Worm (Caenorhabditis elegans): Measurements from ENCODE around the gene rpt-6.
A peak's percentile ranks its signal among the peaks of the same experiment; 100 is the strongest.

- TF ChIP-seq flt-1 (GFP tag; IDR thresholded peaks at IDR 0.05) (no peak), hmbx-1 (tag; optimal IDR thresholded peaks at IDR 0.05) (no peak), tbx-11 (GFP tag; IDR thresholded peaks at IDR 0.05) (no peak), hmg-4 (GFP tag; optimal IDR thresholded peaks at IDR 0.05) (peak; percentile 55), ceh-36 (tag; optimal IDR thresholded peaks at IDR 0.05) (peak; percentile 16), ama-1 (optimal IDR thresholded peaks at IDR 0.05) (peak; percentile 97), scrt-1 (GFP tag; IDR thresholded peaks at IDR 0.05) (no peak), aly-1 (tag; optimal IDR thresholded peaks at IDR 0.05) (no peak), tbx-37 (GFP tag; conservative IDR thresholded peaks at IDR 0.05) (no peak), ceh-13 (GFP tag; optimal IDR thresholded peaks at IDR 0.05) (no peak), pes-1 (GFP tag; IDR thresholded peaks at IDR 0.05) (peak; percentile 57; the same call in 1 of the 2 replicates), hnd-1 (tag; optimal IDR thresholded peaks at IDR 0.05) (no peak), B0310.2 (tag; optimal IDR thresholded peaks at IDR 0.05) (peak; percentile 45)
Measured at ce11 chrIII:12368462-12369306, 1.6 kb upstream of the rpt-6 start, which contains the start of gene his-72.

Measured in whole organism, early embryonic.